Worm (Caenorhabditis elegans): ENCODE data around the gene Y38H6C.4.

DNA sequence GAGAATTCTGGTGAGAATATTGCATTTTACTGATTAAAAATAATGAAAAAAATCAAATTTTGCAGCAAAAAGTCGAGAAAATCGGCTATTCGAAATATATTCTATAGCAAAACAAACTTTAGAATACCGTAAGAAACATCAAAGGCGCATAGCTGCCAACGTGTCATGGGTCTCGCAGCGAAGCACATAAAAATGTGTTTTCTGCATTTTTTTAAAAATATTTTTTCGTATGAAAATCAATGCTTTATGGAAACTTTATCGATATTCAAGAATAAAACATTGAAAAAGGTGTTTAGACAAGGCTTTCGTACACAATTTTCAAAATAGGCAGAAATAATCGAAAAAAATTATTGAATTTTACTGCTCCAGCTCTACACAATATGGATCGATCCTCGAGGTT lies 28.4 kb downstream of the Y38H6C.4 start:
- TF ChIP-seq nhr-11 (tag; optimal IDR thresholded peaks at IDR 0.05) (no peak), unc-62 (GFP tag; optimal IDR thresholded peaks at IDR 0.05) (no peak), ztf-11 (tag; optimal IDR thresholded peaks at IDR 0.05) (no peak), dmd-4 (tag; optimal IDR thresholded peaks at IDR 0.05) (no peak), nhr-237 (tag; optimal IDR thresholded peaks at IDR 0.05) (no peak), ZK546.5 (tag; optimal IDR thresholded peaks at IDR 0.05) (no peak), nhr-25 (tag; optimal IDR thresholded peaks at IDR 0.05) (no peak), skn-1 (tag; optimal IDR thresholded peaks at IDR 0.05) (no peak), snpc-4 (tag; optimal IDR thresholded peaks at IDR 0.05) (no peak), lin-39 (tag; optimal IDR thresholded peaks at IDR 0.05) (no peak), lin-13 (GFP tag; optimal IDR thresholded peaks at IDR 0.05) (no peak), nhr-23 (tag; optimal IDR thresholded peaks at IDR 0.05) (no peak), sma-9 (GFP tag; optimal IDR thresholded peaks at IDR 0.05) (no peak), sma-9 (tag; optimal IDR thresholded peaks at IDR 0.05) (no peak), elt-1 (tag; optimal IDR thresholded peaks at IDR 0.05) (no peak)

Measured in whole organism, L2 larva.